Worm (Caenorhabditis elegans) whole organism, young adult: ENCODE results near the gene ugt-12.

Experiments used
- C06A6.2 ChIP-seq: fragments of 200-800 bp; sonication (Bioruptor generic); conservative IDR thresholded peaks from 2 replicates; pipeline ENCODE4 v1.3.6; 2022; ENCODE audit warnings: missing genetic modification characterization, missing compliant biosample characterization
- D2030.7 ChIP-seq: fragments of 200-800 bp; sonication (Bioruptor generic); IDR thresholded peaks from 2 replicates; pipeline ENCODE4 v1.3.6; 2022; ENCODE audit warnings: missing genetic modification reagents, missing genetic modification characterization, missing compliant biosample characterization
- F22D6.2 ChIP-seq: sonication (generic microtip); optimal IDR thresholded peaks from 2 replicates; lab custom pipeline; 2016; ENCODE audit warnings: mild to moderate bottlenecking, missing genetic modification characterization, missing compliant biosample characterization
- Y53F4B.3 ChIP-seq: fragments of 200-800 bp; sonication (Bioruptor generic); IDR thresholded peaks from 2 replicates; pipeline ENCODE4 v1.3.6; 2022; ENCODE audit warnings: missing genetic modification reagents, missing genetic modification characterization, missing compliant biosample characterization
- akir-1 ChIP-seq: fragments of 200-800 bp; sonication (Bioruptor generic); optimal IDR thresholded peaks from 2 replicates; lab custom pipeline; 2018; ENCODE audit warnings: mild to moderate bottlenecking, missing genetic modification characterization, moderate library complexity, missing compliant biosample characterization
- ama-1 ChIP-seq, 3 experiments: fragments of 150-350 bp in 1 of 3; sonication (generic microtip) in 2 of 3; optimal IDR thresholded peaks; 2 replicates each; lab custom pipeline; 2014 to 2018; ENCODE audit warnings: missing biosample characterization in 2 of 3, missing genetic modification characterization in 2 of 3, missing genetic modification reagents in 2 of 3
- cebp-2 ChIP-seq: fragments of 200-800 bp; sonication (Bioruptor generic); IDR thresholded peaks from 2 replicates; pipeline ENCODE4 v1.3.6; 2022; ENCODE audit warnings: missing genetic modification characterization, missing compliant biosample characterization
- ceh-58 ChIP-seq: fragments of 200-800 bp; sonication (Bioruptor generic); IDR thresholded peaks from 2 replicates; pipeline ENCODE4 v1.3.6; 2022; ENCODE audit warnings: missing genetic modification characterization, missing compliant biosample characterization
- ceh-79 ChIP-seq: sonication (generic microtip); optimal IDR thresholded peaks from 2 replicates; lab custom pipeline; 2017; ENCODE audit warnings: mild to moderate bottlenecking, missing genetic modification characterization, missing compliant biosample characterization
- dpl-1 ChIP-seq: fragments of 150-350 bp; optimal IDR thresholded peaks from 2 replicates; lab custom pipeline; 2014; ENCODE audit warnings: missing biosample characterization, missing genetic modification reagents, missing genetic modification characterization
- egrh-3 ChIP-seq: fragments of 200-800 bp; sonication (Bioruptor generic); IDR thresholded peaks from 2 replicates; pipeline ENCODE4 v1.3.6; 2022; ENCODE audit warnings: missing genetic modification reagents, missing genetic modification characterization, missing compliant biosample characterization
- ekl-4 ChIP-seq: fragments of 200-800 bp; sonication (Bioruptor generic); IDR thresholded peaks from 2 replicates; pipeline ENCODE4 v1.3.6; 2022; ENCODE audit warnings: missing genetic modification reagents, missing genetic modification characterization, missing compliant biosample characterization
- ets-4 ChIP-seq: fragments of 200-800 bp; sonication (Bioruptor generic); optimal IDR thresholded peaks from 2 replicates; lab custom pipeline; 2018; ENCODE audit warnings: mild to moderate bottlenecking, missing genetic modification characterization, missing compliant biosample characterization
- hlh-26 ChIP-seq: fragments of 200-800 bp; sonication (Bioruptor generic); conservative IDR thresholded peaks from 2 replicates; pipeline ENCODE4 v1.3.6; 2022; ENCODE audit warnings: missing genetic modification reagents, missing genetic modification characterization, missing compliant biosample characterization
- hmg-20 ChIP-seq: fragments of 200-800 bp; sonication (Bioruptor generic); IDR thresholded peaks from 2 replicates; pipeline ENCODE4 v1.3.6; 2022; ENCODE audit warnings: missing genetic modification reagents, missing genetic modification characterization, missing compliant biosample characterization
- hsf-1 ChIP-seq: fragments of 200-800 bp; sonication (Bioruptor generic); IDR thresholded peaks from 2 replicates; pipeline ENCODE4 v1.3.6; 2022; ENCODE audit warnings: missing genetic modification reagents, missing genetic modification characterization, missing compliant biosample characterization
- lag-1 ChIP-seq: fragments of 200-800 bp; sonication (Bioruptor generic); IDR thresholded peaks from 2 replicates; pipeline ENCODE4 v1.3.6; 2022; ENCODE audit warnings: missing genetic modification reagents, missing genetic modification characterization, missing compliant biosample characterization
- lin-26 ChIP-seq: fragments of 200-800 bp; sonication (Bioruptor generic); IDR thresholded peaks from 2 replicates; pipeline ENCODE4 v1.3.6; 2022; ENCODE audit warnings: missing genetic modification reagents, missing genetic modification characterization, missing compliant biosample characterization
- lin-35 ChIP-seq, 3 experiments: fragments of 150-350 bp in 2 of 3; sonication (generic microtip) in 1 of 3; optimal IDR thresholded peaks; 2 replicates each; lab custom pipeline; 2014 to 2018; ENCODE audit warnings: missing biosample characterization in 3 of 3, missing genetic modification characterization in 3 of 3, missing genetic modification reagents in 3 of 3
- madf-3 ChIP-seq: fragments of 200-800 bp; sonication (Bioruptor generic); IDR thresholded peaks from 2 replicates; pipeline ENCODE4 v1.3.6; 2022; ENCODE audit warnings: missing genetic modification reagents, missing genetic modification characterization, missing compliant biosample characterization
- madf-8 ChIP-seq: fragments of 200-800 bp; sonication (Bioruptor generic); conservative IDR thresholded peaks from 2 replicates; pipeline ENCODE4 v1.3.6; 2022; ENCODE audit warnings: missing genetic modification reagents, missing genetic modification characterization, missing compliant biosample characterization
- nhr-179 ChIP-seq: sonication (generic microtip); optimal IDR thresholded peaks from 2 replicates; lab custom pipeline; 2016; ENCODE audit warnings: mild to moderate bottlenecking, missing genetic modification characterization, missing compliant biosample characterization
- nhr-80 ChIP-seq: sonication (generic microtip); optimal IDR thresholded peaks from 2 replicates; lab custom pipeline; 2016; ENCODE audit warnings: missing genetic modification characterization, missing compliant biosample characterization
- rec-8 ChIP-seq, 2 experiments: sonication (generic microtip); optimal IDR thresholded peaks; 2 replicates each; lab custom pipeline; 2016; ENCODE audit warnings: mild to moderate bottlenecking in 2 of 2, missing genetic modification characterization in 2 of 2, missing genetic modification reagents in 2 of 2, missing genotype in 2 of 2, missing biosample characterization in 1 of 2, missing compliant biosample characterization in 1 of 2, moderate library complexity in 1 of 2
- sdz-38 ChIP-seq: sonication (generic microtip); optimal IDR thresholded peaks from 2 replicates; lab custom pipeline; 2016; ENCODE audit warnings: missing genotype, missing genetic modification characterization, missing compliant biosample characterization
- snpc-4 ChIP-seq, 5 experiments: fragments of 150-350 bp in 1 of 5; sonication (generic microtip) in 4 of 5; optimal IDR thresholded peaks; 2 replicates each; lab custom pipeline; 2014 to 2018; ENCODE audit warnings: missing genetic modification characterization in 5 of 5, missing biosample characterization in 3 of 5, antibody characterized with exemption in 2 of 5, mild to moderate bottlenecking in 2 of 5, missing compliant biosample characterization in 2 of 5, missing genotype in 2 of 5, moderate library complexity in 2 of 5, missing genetic modification reagents in 1 of 5
- tbp1 ChIP-seq: fragments of 200-800 bp; sonication (Bioruptor generic); optimal IDR thresholded peaks from 2 replicates; lab custom pipeline; 2018; ENCODE audit warnings: mild to moderate bottlenecking, missing genetic modification characterization, missing compliant biosample characterization
- tlf-1 ChIP-seq: fragments of 200-800 bp; sonication (Bioruptor generic); optimal IDR thresholded peaks from 2 replicates; lab custom pipeline; 2018; ENCODE audit warnings: mild to moderate bottlenecking, missing genetic modification characterization, missing compliant biosample characterization
- zfh-2 ChIP-seq: fragments of 200-800 bp; sonication (Bioruptor generic); conservative IDR thresholded peaks from 2 replicates; pipeline ENCODE4 v1.3.6; 2022; ENCODE audit warnings: missing genetic modification reagents, missing genetic modification characterization, missing compliant biosample characterization
- zim-3 ChIP-seq: sonication (generic microtip); optimal IDR thresholded peaks from 2 replicates; lab custom pipeline; 2017; ENCODE audit warnings: mild to moderate bottlenecking, missing genetic modification characterization, moderate library complexity, missing compliant biosample characterization
- ztf-26 ChIP-seq: sonication (generic microtip); optimal IDR thresholded peaks from 2 replicates; lab custom pipeline; 2017; ENCODE audit warnings: missing genetic modification characterization, missing compliant biosample characterization
- ztf-28 ChIP-seq: fragments of 200-800 bp; sonication (Bioruptor generic); IDR thresholded peaks from 2 replicates; pipeline ENCODE4 v1.3.6; 2022; ENCODE audit warnings: missing genetic modification reagents, missing genetic modification characterization, missing compliant biosample characterization
- ztf-3 ChIP-seq: fragments of 200-800 bp; sonication (Bioruptor generic); optimal IDR thresholded peaks from 2 replicates; lab custom pipeline; 2018; ENCODE audit warnings: mild to moderate bottlenecking, missing genetic modification characterization, missing compliant biosample characterization
- ztf-6 ChIP-seq: fragments of 200-800 bp; sonication (Bioruptor generic); IDR thresholded peaks from 2 replicates; pipeline ENCODE4 v1.3.6; 2022; ENCODE audit warnings: missing genetic modification reagents, missing genetic modification characterization, missing compliant biosample characterization

The ugt-12 gene

ce11 chrV:4924618-4925017, 35.2 kb upstream of the ugt-12 start, which contains the start of gene srh-20:
TSS of gene srh-20 (plus strand) at chrV:4924918.
- TF ChIP-seq lin-26 = no peak
- no peak for TF ChIP-seq ztf-28 (GFP tag; lab: Robert Waterston, UW)
- no peak for TF ChIP-seq ztf-3
- TF ChIP-seq rec-8 (tag; optimal IDR thresholded peaks at IDR 0.05; lab: Kevin White, UChicago) = no peak
- TF ChIP-seq hmg-20 (GFP tag; lab: Robert Waterston, UW) = no peak

- TF ChIP-seq tbp1 (no peak), ets-4 (GFP tag; lab: Kevin White, UChicago) (no peak), lag-1 (GFP tag; lab: Robert Waterston, UW) (no peak), ztf-28 (GFP tag; lab: Robert Waterston, UW) (no peak), ztf-6 (GFP tag; lab: Robert Waterston, UW) (no peak)
Measured at ce11 chrV:4922024-4922423, 32.6 kb upstream of the ugt-12 start, which contains the start of gene srh-22. TSS of gene srh-22 (plus strand) at chrV:4922324.

ce11 chrV:4920690-4921152, 31.3 kb upstream of the ugt-12 start, which contains the start of the genes C02E7.8 and srh-23:
TSS of gene C02E7.8 (minus strand) at chrV:4920790.
TSS of gene srh-23 (plus strand) at chrV:4921102.
- TF ChIP-seq nhr-179 (tag; lab: Kevin White, UChicago) (no peak), tlf-1 (GFP tag; lab: Kevin White, UChicago) (no peak), ceh-79 (tag; lab: Kevin White, UChicago) (no peak), ets-4 (GFP tag; lab: Kevin White, UChicago) (no peak), hlh-26 (no peak)

ce11 chrV:4918664-4919257, 29.3 kb upstream of the ugt-12 start, which contains the start of gene C02E7.6:
TSS of gene C02E7.6 (plus strand) at chrV:4919207.
- TF ChIP-seq sdz-38 (tag; lab: Kevin White, UChicago) = no peak
- 0 out of 2 replicates have a peak, but pooled peaks have one; percentile 29 for TF ChIP-seq hsf-1 (GFP tag; lab: Robert Waterston, UW)
- no peak for TF ChIP-seq lin-26

ce11 chrV:4918091-4918624, 28.7 kb upstream of the ugt-12 start, which contains the start of gene C02E7.7:
TSS of gene C02E7.7 (minus strand) at chrV:4918574.
- TF ChIP-seq F22D6.2 = no peak
- TF ChIP-seq zfh-2 (GFP tag; lab: Robert Waterston, UW) = peak; percentile 74
- peak; percentile 46; the same call in 1 of the 2 replicates for TF ChIP-seq egrh-3 (GFP tag; lab: Robert Waterston, UW)

- TF ChIP-seq nhr-80 (tag; lab: Kevin White, UChicago) (peak; percentile 37), madf-3 (GFP tag; lab: Robert Waterston, UW) (no peak)
Measured at ce11 chrV:4914879-4915278, 25.4 kb upstream of the ugt-12 start, which contains the start of gene H23N18.6. TSS of gene H23N18.6 (minus strand) at chrV:4915079.

- no peak for TF ChIP-seq snpc-4 (GFP tag; optimal IDR thresholded peaks at IDR 0.05; lab: Kevin White, UChicago)
- peak in 2 of 4 experiments; percentile 54 to 80 for TF ChIP-seq snpc-4 (tag; optimal IDR thresholded peaks at IDR 0.05; lab: Kevin White, UChicago)
- TF ChIP-seq cebp-2 (GFP tag; lab: Robert Waterston, UW) = no peak
Measured at ce11 chrV:4913853-4914252, 24.4 kb upstream of the ugt-12 start.

DNA sequence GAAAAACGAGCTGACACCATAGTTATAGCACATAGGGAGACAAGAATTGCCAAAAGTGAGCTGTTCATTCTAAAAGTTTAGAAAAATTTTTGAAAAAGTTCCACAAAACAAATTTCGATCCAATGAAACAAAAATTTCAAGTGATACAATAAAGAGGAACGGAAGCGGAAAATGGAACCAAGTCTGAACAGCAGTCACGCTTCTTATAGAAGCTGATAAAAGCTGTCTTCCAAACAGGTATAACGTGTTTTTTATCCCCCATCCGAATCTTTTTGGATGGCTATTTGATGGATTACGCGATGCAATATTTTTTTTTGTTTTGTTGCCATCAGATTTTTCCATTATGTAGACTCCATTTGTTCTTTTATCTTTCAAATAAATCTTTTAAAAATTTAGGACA, 22.9 kb upstream of the ugt-12 start, which contains the start of gene H23N18.5:
Gene H23N18.5, minus strand, starts transcription at position 69 of the 400 bp plus-strand sequence.
- TF ChIP-seq ekl-4 (GFP tag; lab: Robert Waterston, UW) (no peak), lin-35 (GFP tag; optimal IDR thresholded peaks at IDR 0.05; lab: Kevin White, UChicago) (no peak), akir-1 (GFP tag; lab: Kevin White, UChicago) (no peak), C06A6.2 (GFP tag; lab: Robert Waterston, UW) (no peak), ceh-58 (GFP tag; lab: Robert Waterston, UW) (no peak), zim-3 (tag; lab: Kevin White, UChicago) (no peak), ztf-26 (tag; lab: Kevin White, UChicago) (no peak), Y53F4B.3 (GFP tag; lab: Robert Waterston, UW) (no peak), ama-1 (optimal IDR thresholded peaks at IDR 0.05; lab: Kevin White, UChicago) (no peak), ama-1 (GFP tag; optimal IDR thresholded peaks at IDR 0.05; lab: Kevin White, UChicago) (no peak), D2030.7 (GFP tag; lab: Robert Waterston, UW) (no peak), madf-8 (GFP tag; lab: Robert Waterston, UW) (no peak), dpl-1 (GFP tag; lab: Kevin White, UChicago) (no peak)
